Fruit fly (Drosophila melanogaster): ENCODE results near the gene FoxK.

dm6 chr3L:11145065-11145464 lies 24.5 kb upstream of the FoxK start:
- no peak for TF ChIP-seq CG14655 (GFP tag; optimal IDR thresholded peaks at IDR 0.05)
- TF ChIP-seq Pif1B (GFP tag; optimal IDR thresholded peaks at IDR 0.05) = no peak
- no peak for TF ChIP-seq CG8159 (tag; optimal IDR thresholded peaks at IDR 0.05)
- TF ChIP-seq gl (tag; optimal IDR thresholded peaks at IDR 0.05) = no peak
- no peak for TF ChIP-seq Ets98B (GFP tag; IDR thresholded peaks at IDR 0.05)
- TF ChIP-seq rn (GFP tag; IDR thresholded peaks at IDR 0.05) = no peak
- TF ChIP-seq Pif1A (GFP tag; optimal IDR thresholded peaks at IDR 0.05) = no peak
- TF ChIP-seq fd96Ca (GFP tag; IDR thresholded peaks at IDR 0.05) = no peak
- TF ChIP-seq CG12605 (GFP tag; IDR thresholded peaks at IDR 0.05) = no peak
- no peak for TF ChIP-seq CG9948 (tag; optimal IDR thresholded peaks at IDR 0.05)

Measured in whole organism, pupa.